Fruit fly (Drosophila melanogaster): Measurements from ENCODE around the gene CG3294.

CG3294 gene

DNA sequence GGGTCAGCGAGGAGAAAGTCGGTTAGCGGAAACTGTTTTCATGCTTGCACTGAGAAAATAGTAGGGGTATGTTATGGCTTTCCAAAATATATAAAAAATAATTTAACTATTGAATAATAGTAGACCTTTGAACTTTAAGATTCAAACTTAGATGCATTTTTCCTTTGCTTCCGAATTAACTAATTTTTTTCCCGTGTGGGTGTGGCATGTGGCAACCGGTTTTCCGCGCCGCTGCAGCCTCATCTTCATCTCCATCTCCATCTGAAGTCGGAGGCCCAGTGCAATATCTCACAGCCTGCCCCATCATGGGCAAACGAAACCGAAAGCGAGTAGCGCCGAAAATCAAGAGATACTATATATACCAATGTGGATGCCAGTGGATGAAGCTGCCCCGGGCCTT is 3.3 kb downstream of the CG3294 start (continued):
- TF ChIP-seq lz (GFP tag; optimal IDR thresholded peaks at IDR 0.05) (peak; percentile 56), CG11294 (GFP tag; IDR thresholded peaks at IDR 0.05) (no peak), Hr39 (GFP tag; optimal IDR thresholded peaks at IDR 0.05) (peak; percentile 31), Smox (GFP tag; optimal IDR thresholded peaks at IDR 0.05) (peak; percentile 39), CG34406 (GFP tag; optimal IDR thresholded peaks at IDR 0.05) (no peak), achi (GFP tag; optimal IDR thresholded peaks at IDR 0.05) (peak; percentile 30), fd59A (GFP tag; optimal IDR thresholded peaks at IDR 0.05) (no peak), CG11762 (GFP tag; optimal IDR thresholded peaks at IDR 0.05; ENCODE audit: insufficient read depth) (peak; percentile 70), Gug (GFP tag; IDR thresholded peaks at IDR 0.05) (peak; percentile 77), CG31627 (GFP tag; optimal IDR thresholded peaks at IDR 0.05) (no peak), CG6854 (GFP tag; optimal IDR thresholded peaks at IDR 0.05) (no peak), net (GFP tag; optimal IDR thresholded peaks at IDR 0.05) (no peak), CG11902 (GFP tag; optimal IDR thresholded peaks at IDR 0.05) (no peak), CG6163 (GFP tag; IDR thresholded peaks at IDR 0.05) (peak; percentile 67), Sox15 (GFP tag; optimal IDR thresholded peaks at IDR 0.05) (no peak), Sox102F (GFP tag; optimal IDR thresholded peaks at IDR 0.05) (peak; percentile 11), acj6 (GFP tag; optimal IDR thresholded peaks at IDR 0.05) (peak; percentile 15), spab (GFP tag; optimal IDR thresholded peaks at IDR 0.05) (peak; percentile 19), CG1621 (tag; optimal IDR thresholded peaks at IDR 0.05) (no peak), svp (GFP tag) (peak; percentile 43), CG15336 (GFP tag; IDR thresholded peaks at IDR 0.05) (peak; percentile 80), Hr4 (GFP tag; optimal IDR thresholded peaks at IDR 0.05) (peak; percentile 42), CG8632 (GFP tag; optimal IDR thresholded peaks at IDR 0.05) (no peak), vri (GFP tag; optimal IDR thresholded peaks at IDR 0.05) (no peak), dsx (GFP tag; optimal IDR thresholded peaks at IDR 0.05; ENCODE audit: poor library complexity, severe bottlenecking) (no peak), Ets21C (GFP tag; optimal IDR thresholded peaks at IDR 0.05) (no peak), Blimp-1 (GFP tag; optimal IDR thresholded peaks at IDR 0.05) (peak; percentile 96), CG6792 (GFP tag; optimal IDR thresholded peaks at IDR 0.05) (peak; percentile 39), CG3032 (tag; optimal IDR thresholded peaks at IDR 0.05) (peak; percentile 47), salr (GFP tag; optimal IDR thresholded peaks at IDR 0.05) (no peak), Sox14 (GFP tag; optimal IDR thresholded peaks at IDR 0.05) (peak; percentile 32), CG3919 (GFP tag; optimal IDR thresholded peaks at IDR 0.05) (peak; percentile 30), ss (GFP tag; optimal IDR thresholded peaks at IDR 0.05) (no peak), esn (GFP tag; optimal IDR thresholded peaks at IDR 0.05) (peak; percentile 57), CG4318 (GFP tag; optimal IDR thresholded peaks at IDR 0.05) (peak; percentile 8), CG8119 (GFP tag; IDR thresholded peaks at IDR 0.05) (peak; percentile 82), CG6276 (GFP tag; optimal IDR thresholded peaks at IDR 0.05) (peak; percentile 76), fkh (GFP tag; optimal IDR thresholded peaks at IDR 0.05) (no peak), topi (GFP tag; optimal IDR thresholded peaks at IDR 0.05) (peak; percentile 4)

DNA sequence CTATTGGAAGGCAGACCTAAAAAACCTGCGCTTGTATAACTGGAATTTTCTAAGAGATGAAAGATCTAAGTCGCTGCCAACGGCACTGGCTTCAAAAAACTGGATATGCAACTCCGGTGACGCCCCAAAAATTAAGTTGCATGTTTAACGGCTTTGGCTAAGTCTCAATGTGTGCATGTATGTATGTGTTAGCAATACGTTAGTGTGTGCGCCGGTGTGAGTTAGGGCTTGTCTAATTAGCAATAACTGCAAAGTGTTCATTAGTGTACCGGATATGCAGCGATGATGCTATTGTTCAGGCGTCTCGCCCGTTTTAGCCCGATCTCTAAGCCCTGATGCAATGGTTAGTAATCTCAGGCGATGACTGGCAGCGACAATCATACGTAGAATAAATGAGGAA is 4.5 kb downstream of the CG3294 start:
- TF ChIP-seq spab (GFP tag; optimal IDR thresholded peaks at IDR 0.05) (no peak), Met (GFP tag; optimal IDR thresholded peaks at IDR 0.05) (no peak), fd59A (GFP tag; optimal IDR thresholded peaks at IDR 0.05) (no peak), CG6854 (GFP tag; optimal IDR thresholded peaks at IDR 0.05) (no peak), lz (GFP tag; optimal IDR thresholded peaks at IDR 0.05) (no peak), Hr38 (GFP tag; optimal IDR thresholded peaks at IDR 0.05) (no peak), esn (GFP tag; optimal IDR thresholded peaks at IDR 0.05) (no peak), CG4318 (GFP tag; optimal IDR thresholded peaks at IDR 0.05) (no peak), CG15336 (GFP tag; IDR thresholded peaks at IDR 0.05) (no peak), vri (GFP tag; optimal IDR thresholded peaks at IDR 0.05) (no peak), CG7368 (GFP tag; optimal IDR thresholded peaks at IDR 0.05) (no peak), acj6 (GFP tag; optimal IDR thresholded peaks at IDR 0.05) (no peak), CG3919 (GFP tag; optimal IDR thresholded peaks at IDR 0.05) (no peak), Sox102F (GFP tag; optimal IDR thresholded peaks at IDR 0.05) (no peak), CG8119 (GFP tag; IDR thresholded peaks at IDR 0.05) (no peak), Sox14 (GFP tag; optimal IDR thresholded peaks at IDR 0.05) (no peak), CG1621 (tag; optimal IDR thresholded peaks at IDR 0.05) (no peak)
